Worm (Caenorhabditis elegans) whole organism, late embryonic: ENCODE results near the gene rpl-11.2.

Experiments used
- C38D4.7 ChIP-seq: fragments of 200-800 bp; sonication (Bioruptor generic); optimal IDR thresholded peaks from 2 replicates; lab custom pipeline; 2018; ENCODE audit warnings: mild to moderate bottlenecking, missing genetic modification characterization, moderate library complexity, missing compliant biosample characterization
- K02D7.2 ChIP-seq: sonication (generic microtip); optimal IDR thresholded peaks from 2 replicates; lab custom pipeline; 2017; ENCODE audit warnings: mild to moderate bottlenecking, missing genetic modification characterization, missing compliant biosample characterization
- K09A11.1 ChIP-seq: sonication (generic microtip); optimal IDR thresholded peaks from 2 replicates; lab custom pipeline; 2017; ENCODE audit warnings: antibody characterized with exemption, mild to moderate bottlenecking, missing genetic modification characterization, missing compliant biosample characterization; ENCODE audit not compliant: insufficient read depth
- Y22D7AL.16 ChIP-seq: sonication (generic microtip); optimal IDR thresholded peaks from 2 replicates; lab custom pipeline; 2016; ENCODE audit warnings: missing genetic modification characterization, missing compliant biosample characterization
- ceh-19 ChIP-seq: fragments of 200-800 bp; sonication (Bioruptor generic); optimal IDR thresholded peaks from 2 replicates; lab custom pipeline; 2018; ENCODE audit warnings: mild to moderate bottlenecking, missing genetic modification characterization, missing compliant biosample characterization
- ceh-2 ChIP-seq: sonication (generic microtip); optimal IDR thresholded peaks from 2 replicates; lab custom pipeline; 2016; ENCODE audit warnings: missing genotype, missing genetic modification characterization, missing compliant biosample characterization
- ceh-31 ChIP-seq: sonication (generic microtip); optimal IDR thresholded peaks from 2 replicates; lab custom pipeline; 2016; ENCODE audit warnings: missing genetic modification characterization, missing compliant biosample characterization
- ceh-48 ChIP-seq: sonication (generic microtip); optimal IDR thresholded peaks from 2 replicates; lab custom pipeline; 2016; ENCODE audit warnings: missing genetic modification characterization, inconsistent platforms, missing compliant biosample characterization
- ceh-9 ChIP-seq: sonication (generic microtip); optimal IDR thresholded peaks from 2 replicates; lab custom pipeline; 2016; ENCODE audit warnings: mild to moderate bottlenecking, missing genetic modification characterization, inconsistent platforms, missing compliant biosample characterization
- che-1 ChIP-seq: sonication (generic microtip); optimal IDR thresholded peaks from 2 replicates; lab custom pipeline; 2016; ENCODE audit warnings: mild to moderate bottlenecking, missing genetic modification characterization, missing compliant biosample characterization
- dmd-4 ChIP-seq: sonication (generic microtip); optimal IDR thresholded peaks from 2 replicates; lab custom pipeline; 2016; ENCODE audit warnings: borderline replicate concordance, missing genetic modification characterization, missing compliant biosample characterization
- elt-2 ChIP-seq: sonication (generic microtip); optimal IDR thresholded peaks from 2 replicates; lab custom pipeline; 2016; ENCODE audit warnings: missing genetic modification reagents, missing genetic modification characterization, missing compliant biosample characterization
- ets-4 ChIP-seq: sonication (generic microtip); optimal IDR thresholded peaks from 2 replicates; lab custom pipeline; 2016; ENCODE audit warnings: missing genetic modification characterization, missing compliant biosample characterization
- eyg-1 ChIP-seq: sonication (generic microtip); optimal IDR thresholded peaks from 2 replicates; lab custom pipeline; 2016; ENCODE audit warnings: missing genotype, missing genetic modification characterization, missing compliant biosample characterization
- fax-1 ChIP-seq: sonication (generic microtip); optimal IDR thresholded peaks from 2 replicates; lab custom pipeline; 2016; ENCODE audit warnings: missing genotype, missing genetic modification characterization, missing compliant biosample characterization
- fkh-10 ChIP-seq: fragments of 150-350 bp; optimal IDR thresholded peaks from 2 replicates; lab custom pipeline; 2014; ENCODE audit warnings: missing biosample characterization, missing genetic modification reagents, missing genetic modification characterization
- hlh-6 ChIP-seq: sonication (generic microtip); optimal IDR thresholded peaks from 2 replicates; lab custom pipeline; 2016; ENCODE audit warnings: missing genotype, missing genetic modification characterization, missing compliant biosample characterization
- nfya-1 ChIP-seq: sonication (generic microtip); optimal IDR thresholded peaks from 2 replicates; lab custom pipeline; 2017; ENCODE audit warnings: missing genetic modification characterization, mild to moderate bottlenecking, missing compliant biosample characterization, antibody characterized with exemption, moderate library complexity
- nhr-232 ChIP-seq: sonication (generic microtip); optimal IDR thresholded peaks from 2 replicates; lab custom pipeline; 2016; ENCODE audit warnings: missing genetic modification characterization, missing compliant biosample characterization
- npax-4 ChIP-seq: sonication (generic microtip); optimal IDR thresholded peaks from 2 replicates; lab custom pipeline; 2016; ENCODE audit warnings: missing genetic modification characterization, missing compliant biosample characterization
- pag-3 ChIP-seq: sonication (generic microtip); optimal IDR thresholded peaks from 2 replicates; lab custom pipeline; 2016; ENCODE audit warnings: missing compliant biosample characterization, missing genetic modification characterization, borderline replicate concordance
- pax-1 ChIP-seq: fragments of 150-350 bp; optimal IDR thresholded peaks from 2 replicates; lab custom pipeline; 2014; ENCODE audit warnings: missing biosample characterization, missing genetic modification characterization
- pha-2 ChIP-seq: sonication (generic microtip); optimal IDR thresholded peaks from 2 replicates; lab custom pipeline; 2017; ENCODE audit warnings: mild to moderate bottlenecking, missing genetic modification characterization, missing compliant biosample characterization
- pha-4 ChIP-seq: fragments of 150-350 bp; optimal IDR thresholded peaks from 2 replicates; lab custom pipeline; 2018; ENCODE audit warnings: missing biosample characterization, missing genetic modification reagents, missing genetic modification characterization
- pqm-1 ChIP-seq: sonication (generic microtip); optimal IDR thresholded peaks from 2 replicates; lab custom pipeline; 2016; ENCODE audit warnings: missing genetic modification characterization, missing compliant biosample characterization
- rnt-1 ChIP-seq: sonication (generic microtip); optimal IDR thresholded peaks from 2 replicates; lab custom pipeline; 2016; ENCODE audit warnings: missing genetic modification characterization, missing compliant biosample characterization
- sox-4 ChIP-seq: sonication (generic microtip); optimal IDR thresholded peaks from 2 replicates; lab custom pipeline; 2017; ENCODE audit warnings: mild to moderate bottlenecking, missing genetic modification characterization, inconsistent platforms, missing compliant biosample characterization
- syd-9 ChIP-seq: sonication (generic microtip); optimal IDR thresholded peaks from 2 replicates; lab custom pipeline; 2016; ENCODE audit warnings: mild to moderate bottlenecking, missing genetic modification characterization, moderate library complexity, missing compliant biosample characterization
- ttx-3 ChIP-seq: sonication (generic microtip); optimal IDR thresholded peaks from 2 replicates; lab custom pipeline; 2016; ENCODE audit warnings: missing genetic modification reagents, missing genetic modification characterization, missing compliant biosample characterization
- unc-42 ChIP-seq: sonication (generic microtip); optimal IDR thresholded peaks from 2 replicates; lab custom pipeline; 2016; ENCODE audit warnings: missing genotype, missing genetic modification characterization, missing compliant biosample characterization
- unc-55 ChIP-seq: sonication (generic microtip); optimal IDR thresholded peaks from 2 replicates; lab custom pipeline; 2017; ENCODE audit warnings: missing biosample characterization, missing genetic modification reagents, missing genetic modification characterization
- unc-86 ChIP-seq: sonication (generic microtip); optimal IDR thresholded peaks from 2 replicates; lab custom pipeline; 2016; ENCODE audit warnings: missing genetic modification characterization, missing compliant biosample characterization
- zip-5 ChIP-seq: sonication (generic microtip); optimal IDR thresholded peaks from 2 replicates; lab custom pipeline; 2016; ENCODE audit warnings: missing genetic modification characterization, missing compliant biosample characterization

Gene rpl-11.2

DNA sequence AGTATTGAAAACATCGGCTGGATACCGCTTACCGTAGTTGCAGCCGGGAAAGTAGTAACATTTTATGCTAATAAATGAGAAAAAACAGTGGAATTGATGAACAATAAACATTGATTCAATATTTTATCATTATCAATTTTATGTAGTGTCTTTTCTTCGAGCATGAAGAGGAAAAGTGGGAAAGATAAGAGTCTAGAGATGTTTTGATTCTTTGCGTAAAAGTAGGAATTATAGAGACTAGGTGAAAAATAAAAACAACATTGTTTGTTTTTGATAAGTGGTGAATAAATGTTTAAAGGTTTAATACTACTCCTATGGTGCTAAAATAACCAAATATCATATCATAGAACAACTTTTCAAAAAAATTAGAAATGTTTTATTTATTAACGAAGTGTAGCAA is 20.0 kb upstream of the rpl-11.2 start:
- TF ChIP-seq nhr-232 (tag; lab: Kevin White, UChicago) (no peak), ceh-2 (tag; lab: Kevin White, UChicago) (no peak), syd-9 (tag; lab: Kevin White, UChicago) (no peak), pag-3 (tag; lab: Kevin White, UChicago) (no peak), unc-55 (GFP tag; lab: Kevin White, UChicago) (no peak), pax-1 (tag; lab: Kevin White, UChicago) (no peak)

ce11 chrX:2261003-2261402 is 18.6 kb upstream of the rpl-11.2 start, which contains the start of gene AH9.3:
AH9.3 (minus strand) TSS chrX:2261103.
- TF ChIP-seq ceh-48: peak; percentile 32
- TF ChIP-seq fkh-10 (GFP tag; lab: Kevin White, UChicago): no peak

- TF ChIP-seq fkh-10 (GFP tag; lab: Kevin White, UChicago): no peak
- TF ChIP-seq ttx-3 (tag; lab: Kevin White, UChicago): no peak
- peak; percentile 4 for TF ChIP-seq elt-2
- no peak for TF ChIP-seq ceh-9 (tag; lab: Kevin White, UChicago)
Measured at ce11 chrX:2258404-2258803, 16.0 kb upstream of the rpl-11.2 start.

DNA sequence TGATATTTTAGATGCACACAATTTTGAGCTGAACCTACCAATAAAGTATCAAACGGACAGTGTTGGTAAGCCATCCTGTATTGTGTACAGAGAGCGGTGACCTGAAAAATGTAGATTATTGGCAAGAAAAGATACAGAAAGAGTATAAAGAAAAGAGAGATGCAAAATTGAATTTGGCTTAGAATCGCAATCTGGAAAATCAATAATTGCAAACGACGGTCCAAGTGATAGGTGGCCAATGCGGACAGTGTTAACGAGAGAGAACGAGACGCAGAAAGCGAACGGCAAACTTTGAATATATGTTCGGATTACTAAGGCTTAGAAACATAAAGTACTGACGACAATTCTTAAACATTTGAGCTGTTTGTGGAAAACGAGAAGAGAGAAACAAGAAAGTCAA is 15.6 kb upstream of the rpl-11.2 start, which contains the start of gene crn-4:
Gene crn-4 (minus strand): TSS at position 101 of the 400 bp plus-strand sequence.
- TF ChIP-seq hlh-6 (tag; lab: Kevin White, UChicago): no peak

DNA sequence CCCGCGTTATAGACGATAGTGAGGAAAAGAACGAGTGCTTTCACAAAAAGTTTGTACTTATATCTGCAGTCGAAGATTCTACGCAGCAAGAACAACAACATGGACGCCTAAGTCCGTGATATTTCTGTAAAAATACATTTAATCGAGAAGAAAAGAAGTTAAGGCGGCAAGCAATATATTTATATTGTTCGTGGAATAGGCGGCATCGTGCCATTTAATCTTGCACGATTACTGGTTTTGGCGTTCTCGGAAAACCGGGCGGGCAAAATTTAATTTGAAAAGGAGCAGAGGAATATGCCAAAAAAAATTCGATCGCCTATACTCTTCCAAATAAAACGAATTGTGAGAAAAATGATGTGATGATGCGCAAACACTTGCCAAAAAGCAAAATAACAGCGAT is 4.5 kb upstream of the rpl-11.2 start, which contains the start of gene AH9.1:
Gene AH9.1 (minus strand): TSS at position 101 of the 400 bp plus-strand sequence.
- TF ChIP-seq fax-1 (tag; lab: Kevin White, UChicago) (no peak), unc-86 (no peak), Y22D7AL.16 (no peak), ceh-2 (tag; lab: Kevin White, UChicago) (no peak), K09A11.1 (no peak), ceh-48 (no peak), eyg-1 (no peak), pha-2 (tag; lab: Kevin White, UChicago) (no peak), ceh-19 (no peak)

DNA sequence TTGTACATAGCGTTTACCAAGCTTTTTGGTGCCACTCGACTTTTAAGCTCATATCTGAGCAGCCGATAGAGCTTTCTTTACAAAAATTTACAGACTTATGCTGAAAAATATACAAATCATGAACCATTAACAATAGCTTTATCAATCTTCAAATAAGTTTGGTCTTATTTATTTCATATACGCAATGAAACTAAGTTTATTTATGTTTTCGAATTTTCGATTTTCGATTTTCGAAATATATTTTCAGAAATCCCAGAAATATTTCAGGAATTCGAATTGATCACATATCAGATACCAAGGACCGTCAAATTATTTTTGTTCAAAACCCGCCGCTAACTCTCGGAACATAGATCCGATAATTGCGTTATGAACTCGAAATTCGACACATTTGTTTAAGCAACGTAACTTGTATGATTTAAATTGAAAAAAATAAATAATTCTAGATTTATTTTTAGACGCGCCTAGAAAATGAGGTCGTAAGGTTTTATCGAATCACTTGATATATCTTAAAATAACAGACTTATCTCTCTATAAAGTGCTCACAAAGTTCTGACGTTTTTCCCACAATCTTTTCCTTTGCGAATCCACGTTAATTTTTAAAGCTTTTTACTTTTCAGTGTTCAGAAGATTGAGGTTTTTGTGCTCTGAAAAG is 1.1 kb downstream of the rpl-11.2 start:
- TF ChIP-seq K02D7.2 (no peak), zip-5 (tag; lab: Kevin White, UChicago) (no peak), ceh-31 (tag; lab: Kevin White, UChicago) (no peak), pqm-1 (no peak), pax-1 (tag; lab: Kevin White, UChicago) (no peak), sox-4 (no peak), unc-42 (no peak), npax-4 (no peak), rnt-1 (no peak), dmd-4 (tag; lab: Kevin White, UChicago) (no peak), C38D4.7 (no peak), ets-4 (tag; lab: Kevin White, UChicago) (no peak), eyg-1 (no peak), nfya-1 (tag; lab: Kevin White, UChicago) (no peak), elt-2 (no peak), unc-55 (GFP tag; lab: Kevin White, UChicago) (no peak), pha-4 (no peak), che-1 (tag; lab: Kevin White, UChicago) (no peak)
- TF ChIP-seq, all 69 proteins: peak for 0
